Worm (Caenorhabditis elegans) whole organism, L2 larva: ENCODE results near the gene F20D6.10.

Experiments used
- aly-2 ChIP-seq: fragments of 150-350 bp; optimal IDR thresholded peaks from 2 replicates; lab custom pipeline; 2014; ENCODE audit warnings: missing biosample characterization, missing genetic modification characterization
- blmp-1 ChIP-seq: sonication (generic microtip); optimal IDR thresholded peaks from 2 replicates; lab custom pipeline; 2017; ENCODE audit warnings: missing genetic modification characterization, mild to moderate bottlenecking, missing compliant biosample characterization, antibody characterized with exemption, moderate library complexity; ENCODE audit not compliant: insufficient read depth
- fos-1 ChIP-seq: fragments of 150-350 bp; optimal IDR thresholded peaks from 2 replicates; lab custom pipeline; 2014; ENCODE audit warnings: missing biosample characterization, missing genetic modification characterization
- mdl-1 ChIP-seq, 2 experiments: fragments of 150-350 bp in 1 of 2; sonication (generic microtip) in 1 of 2; optimal IDR thresholded peaks; 2 replicates each; lab custom pipeline; 2017; ENCODE audit warnings: missing biosample characterization in 2 of 2, missing genetic modification characterization in 2 of 2
- unc-55 ChIP-seq: fragments of 150-350 bp; sonication (generic microtip); optimal IDR thresholded peaks from 3 replicates; lab custom pipeline; 2014; ENCODE audit warnings: missing biosample characterization, missing genetic modification reagents, missing genetic modification characterization
- ztf-11 ChIP-seq: sonication (generic microtip); optimal IDR thresholded peaks from 2 replicates; lab custom pipeline; 2017; ENCODE audit warnings: missing biosample characterization, missing genetic modification characterization

DNA sequence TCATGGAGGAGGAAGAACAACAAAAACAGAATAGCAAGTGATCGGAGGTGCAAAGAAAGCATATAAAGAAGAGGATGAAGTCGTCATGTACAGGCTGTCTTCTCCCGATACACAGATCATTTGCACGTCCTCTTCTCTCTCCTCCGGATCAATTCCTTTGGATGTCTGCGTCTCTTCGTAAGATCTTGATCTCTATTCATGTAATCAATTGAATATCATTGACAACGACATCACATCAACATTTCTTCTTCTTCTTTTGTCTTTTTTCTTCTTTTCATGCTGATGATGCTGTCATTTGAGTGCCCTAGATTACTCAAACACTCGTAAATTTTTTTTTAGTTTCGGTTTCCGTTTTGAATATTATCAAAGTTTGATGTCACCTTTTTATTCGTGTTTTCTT is 42.6 kb upstream of the F20D6.10 start, which contains the start of gene rol-3:
- TF ChIP-seq mdl-1 (tag; optimal IDR thresholded peaks at IDR 0.05; lab: Kevin White, UChicago) = no peak
- no peak for TF ChIP-seq ztf-11
- peak; percentile 26 for TF ChIP-seq fos-1
- TF ChIP-seq aly-2 (tag; lab: Kevin White, UChicago) = no peak
- no peak for TF ChIP-seq blmp-1 (tag; lab: Kevin White, UChicago)
- no peak for TF ChIP-seq unc-55 (GFP tag; lab: Kevin White, UChicago)
